Fruit fly (Drosophila melanogaster) whole organism, pupa: ENCODE results near the gene Vsx2.

Experiments
- CG10348 ChIP-seq: fragments of 200-800 bp; sonication (Bioruptor generic); IDR thresholded peaks from 2 replicates; pipeline ENCODE4 v1.3.6; 2022; ENCODE audit warnings: missing biosample characterization, missing genetic modification characterization
- CG12605 ChIP-seq: fragments of 200-800 bp; sonication (Bioruptor generic); IDR thresholded peaks from 2 replicates; pipeline ENCODE4 v1.3.6; 2022; ENCODE audit warnings: missing biosample characterization, missing genetic modification characterization
- CG14655 ChIP-seq: fragments of 200-800 bp; sonication (Bioruptor generic); optimal IDR thresholded peaks from 3 replicates; lab custom pipeline; 2017; ENCODE audit warnings: mild to moderate bottlenecking, missing biosample characterization, missing genetic modification reagents, missing genetic modification characterization
- CG15710 ChIP-seq: fragments of 200-800 bp; sonication (Bioruptor generic); optimal IDR thresholded peaks from 2 replicates; lab custom pipeline; 2018; ENCODE audit warnings: missing biosample characterization, mild to moderate bottlenecking, missing genetic modification characterization, moderate library complexity
- CG17806 ChIP-seq: fragments of 200-800 bp; sonication (Bioruptor generic); optimal IDR thresholded peaks from 2 replicates; lab custom pipeline; 2018; ENCODE audit warnings: missing biosample characterization, mild to moderate bottlenecking, missing genetic modification characterization, moderate library complexity
- CG4496 ChIP-seq: fragments of 200-800 bp; sonication (Bioruptor generic); IDR thresholded peaks from 3 replicates; pipeline ENCODE4 v1.3.6; 2022; ENCODE audit warnings: missing biosample characterization, missing genetic modification characterization
- CG9948 ChIP-seq: fragments of 200-800 bp; sonication (Bioruptor generic); optimal IDR thresholded peaks from 2 replicates; lab custom pipeline; 2018; ENCODE audit warnings: missing biosample characterization, mild to moderate bottlenecking, missing genetic modification characterization, moderate library complexity
- EcR ChIP-seq: fragments of 200-800 bp; sonication (Bioruptor generic); optimal IDR thresholded peaks from 3 replicates; lab custom pipeline; 2019; ENCODE audit warnings: missing biosample characterization, missing genetic modification characterization, mild to moderate bottlenecking, moderate library complexity, missing genetic modification reagents
- Ets98B ChIP-seq: fragments of 200-800 bp; sonication (Bioruptor generic); IDR thresholded peaks from 2 replicates; pipeline ENCODE4 v1.3.6; 2022; ENCODE audit warnings: missing biosample characterization, missing genetic modification characterization
- Pif1B ChIP-seq: fragments of 200-800 bp; sonication (Bioruptor generic); optimal IDR thresholded peaks from 3 replicates; lab custom pipeline; 2016; ENCODE audit warnings: missing biosample characterization, missing genetic modification characterization
- Snoo ChIP-seq: fragments of 200-800 bp; sonication (Bioruptor generic); optimal IDR thresholded peaks from 3 replicates; lab custom pipeline; 2017; ENCODE audit warnings: missing biosample characterization, mild to moderate bottlenecking, missing genetic modification characterization, inconsistent platforms
- gl ChIP-seq: fragments of 200-800 bp; sonication (Bioruptor generic); optimal IDR thresholded peaks from 2 replicates; lab custom pipeline; 2018; ENCODE audit warnings: missing biosample characterization, mild to moderate bottlenecking, missing genetic modification characterization
- rn ChIP-seq: fragments of 200-800 bp; sonication (Bioruptor generic); IDR thresholded peaks from 2 replicates; pipeline ENCODE4 v1.3.6; 2022; ENCODE audit warnings: missing biosample characterization, missing genetic modification characterization

- TF ChIP-seq Snoo (tag; lab: Kevin White, UChicago) (no peak), CG14655 (GFP tag; lab: Kevin White, UChicago) (no peak), Pif1B (GFP tag; lab: Kevin White, UChicago) (no peak), EcR (GFP tag; lab: Kevin White, UChicago) (no peak), rn (no peak), CG17806 (no peak), CG4496 (GFP tag; lab: Robert Waterston, UW) (no peak), Ets98B (GFP tag; lab: Robert Waterston, UW) (no peak), gl (tag; lab: Kevin White, UChicago) (no peak), CG12605 (GFP tag; lab: Robert Waterston, UW) (no peak), CG10348 (GFP tag; lab: Robert Waterston, UW) (no peak), CG15710 (tag; lab: Kevin White, UChicago) (no peak), CG9948 (tag; lab: Kevin White, UChicago) (no peak)
Measured at dm6 chrX:5511167-5511566, 48.8 kb downstream of the Vsx2 start.
